Worm (Caenorhabditis elegans): Measurements from ENCODE around the gene nspg-3.

- no peak for TF ChIP-seq lin-13 (GFP tag; optimal IDR thresholded peaks at IDR 0.05)
- no peak for TF ChIP-seq ztf-4 (tag; optimal IDR thresholded peaks at IDR 0.05)
- no peak for TF ChIP-seq nhr-25 (tag; optimal IDR thresholded peaks at IDR 0.05)
- TF ChIP-seq elt-1 (tag; optimal IDR thresholded peaks at IDR 0.05): no peak
- TF ChIP-seq fos-1 (tag; optimal IDR thresholded peaks at IDR 0.05): no peak
- TF ChIP-seq dmd-4 (tag; optimal IDR thresholded peaks at IDR 0.05): no peak
- TF ChIP-seq lsy-2 (tag; optimal IDR thresholded peaks at IDR 0.05): no peak
- no peak for TF ChIP-seq ama-1 (optimal IDR thresholded peaks at IDR 0.05)
- no peak for TF ChIP-seq ZK546.5 (tag; optimal IDR thresholded peaks at IDR 0.05)
- no peak for TF ChIP-seq nhr-237 (tag; optimal IDR thresholded peaks at IDR 0.05)
- TF ChIP-seq lin-39 (tag; optimal IDR thresholded peaks at IDR 0.05): no peak
- TF ChIP-seq unc-55 (GFP tag; optimal IDR thresholded peaks at IDR 0.05): no peak
These were observed 23.7 kb downstream of the nspg-3 start for ce11 chrII:6115283-6115682.
